Worm (Caenorhabditis elegans): Measurements from ENCODE around the gene math-21.
"Not testable (repeated sequence)": the region's sequence is repeated elsewhere in the genome, so short reads cannot be mapped to it uniquely, and the experiment has no call there.

- not testable (repeated sequence) for TF ChIP-seq sem-4 (tag; optimal IDR thresholded peaks at IDR 0.05); unc-62 (GFP tag; optimal IDR thresholded peaks at IDR 0.05); nhr-25 (tag; optimal IDR thresholded peaks at IDR 0.05); skn-1 (tag; optimal IDR thresholded peaks at IDR 0.05); ztf-1 (GFP tag; conservative IDR thresholded peaks at IDR 0.05); zag-1 (tag; optimal IDR thresholded peaks at IDR 0.05); ztf-11 (tag; optimal IDR thresholded peaks at IDR 0.05); dmd-4 (tag; optimal IDR thresholded peaks at IDR 0.05); lin-11 (tag; optimal IDR thresholded peaks at IDR 0.05); nhr-77 (tag; optimal IDR thresholded peaks at IDR 0.05); snpc-4 (tag; optimal IDR thresholded peaks at IDR 0.05); aly-2 (tag; optimal IDR thresholded peaks at IDR 0.05); crh-2 (tag; optimal IDR thresholded peaks at IDR 0.05); nhr-12 (tag; optimal IDR thresholded peaks at IDR 0.05)
Measured at ce11 chrII:1948393-1948792, 45.4 kb upstream of the math-21 start, which contains the start of gene ZK250.2.

Measured in whole organism, L2 larva.